Worm (Caenorhabditis elegans) whole organism, young adult: Measurements from ENCODE around the gene F44E2.6.

Experiments used
- B0035.1 ChIP-seq: sonication (generic microtip); optimal IDR thresholded peaks from 2 replicates; lab custom pipeline; 2016; ENCODE audit warnings: missing genetic modification characterization, mild to moderate bottlenecking, missing compliant biosample characterization, missing genotype, missing genetic modification reagents
- B0336.3 ChIP-seq: fragments of 200-800 bp; sonication (Bioruptor generic); IDR thresholded peaks from 2 replicates; pipeline ENCODE4 v1.3.6; 2022; ENCODE audit warnings: missing genetic modification characterization, missing compliant biosample characterization
- F10E7.11 ChIP-seq: sonication (generic microtip); optimal IDR thresholded peaks from 2 replicates; lab custom pipeline; 2017; ENCODE audit warnings: mild to moderate bottlenecking, missing genetic modification characterization, moderate library complexity, missing compliant biosample characterization
- F22D6.2 ChIP-seq: sonication (generic microtip); optimal IDR thresholded peaks from 2 replicates; lab custom pipeline; 2016; ENCODE audit warnings: mild to moderate bottlenecking, missing genetic modification characterization, missing compliant biosample characterization
- F23B12.7 ChIP-seq: sonication (generic microtip); optimal IDR thresholded peaks from 2 replicates; lab custom pipeline; 2017; ENCODE audit warnings: missing genetic modification characterization, mild to moderate bottlenecking, missing compliant biosample characterization, antibody characterized with exemption, moderate library complexity; ENCODE audit not compliant: insufficient read depth
- F37B4.10 ChIP-seq: fragments of 200-800 bp; sonication (Bioruptor generic); IDR thresholded peaks from 2 replicates; pipeline ENCODE4 v1.3.6; 2022; ENCODE audit warnings: missing genetic modification characterization, missing compliant biosample characterization
- F49E8.2 ChIP-seq: sonication (generic microtip); optimal IDR thresholded peaks from 3 replicates; lab custom pipeline; 2017; ENCODE audit warnings: missing genetic modification characterization, mild to moderate bottlenecking, missing compliant biosample characterization, antibody characterized with exemption, moderate library complexity; ENCODE audit not compliant: insufficient read depth
- F57A8.1 ChIP-seq: fragments of 200-800 bp; sonication (Bioruptor generic); optimal IDR thresholded peaks from 2 replicates; lab custom pipeline; 2018; ENCODE audit warnings: mild to moderate bottlenecking, missing genetic modification characterization, moderate library complexity, missing compliant biosample characterization
- K11D2.4 ChIP-seq: fragments of 200-800 bp; sonication (Bioruptor generic); IDR thresholded peaks from 2 replicates; pipeline ENCODE4 v1.3.6; 2022; ENCODE audit warnings: missing genetic modification reagents, missing genetic modification characterization, missing compliant biosample characterization
- Y67H2A.10 ChIP-seq: fragments of 200-800 bp; sonication (Bioruptor generic); conservative IDR thresholded peaks from 2 replicates; pipeline ENCODE4 v1.3.6; 2022; ENCODE audit warnings: missing genetic modification reagents, missing genetic modification characterization, missing compliant biosample characterization
- ZK185.1 ChIP-seq: sonication (generic microtip); optimal IDR thresholded peaks from 2 replicates; lab custom pipeline; 2016; ENCODE audit warnings: mild to moderate bottlenecking, missing genetic modification characterization, missing compliant biosample characterization; ENCODE audit not compliant: poor library complexity, severe bottlenecking
- atf-7 ChIP-seq: sonication (generic microtip); optimal IDR thresholded peaks from 2 replicates; lab custom pipeline; 2017; ENCODE audit warnings: mild to moderate bottlenecking, missing genetic modification characterization, missing compliant biosample characterization
- athp-1 ChIP-seq: sonication (generic microtip); optimal IDR thresholded peaks from 2 replicates; lab custom pipeline; 2017; ENCODE audit warnings: mild to moderate bottlenecking, missing genetic modification characterization, missing compliant biosample characterization
- attf-5 ChIP-seq: fragments of 200-800 bp; sonication (Bioruptor generic); optimal IDR thresholded peaks from 2 replicates; lab custom pipeline; 2018; ENCODE audit warnings: mild to moderate bottlenecking, missing genetic modification characterization, missing compliant biosample characterization
- bed-1 ChIP-seq: fragments of 200-800 bp; sonication (Bioruptor generic); IDR thresholded peaks from 2 replicates; pipeline ENCODE4 v1.3.6; 2022; ENCODE audit warnings: missing genetic modification reagents, missing genetic modification characterization, missing compliant biosample characterization
- ccch-3 ChIP-seq: fragments of 200-800 bp; sonication (Bioruptor generic); optimal IDR thresholded peaks from 2 replicates; lab custom pipeline; 2018; ENCODE audit warnings: mild to moderate bottlenecking, missing genetic modification characterization, missing compliant biosample characterization
- cebp-1 ChIP-seq, 2 experiments: fragments of 200-800 bp in 1 of 2; sonication (Bioruptor generic) in 1 of 2; sonication (generic microtip) in 1 of 2; IDR thresholded peaks in 1 of 2; optimal IDR thresholded peaks in 1 of 2; 2 replicates each; pipeline versions ENCODE4 v1.3.6 to Lab custom; 2017 to 2022; ENCODE audit warnings: missing compliant biosample characterization in 2 of 2, missing genetic modification characterization in 2 of 2, mild to moderate bottlenecking in 1 of 2, missing genetic modification reagents in 1 of 2, moderate library complexity in 1 of 2
- ceh-100 ChIP-seq: fragments of 200-800 bp; sonication (Bioruptor generic); IDR thresholded peaks from 2 replicates; pipeline ENCODE4 v1.3.6; 2022; ENCODE audit warnings: missing genetic modification reagents, missing genetic modification characterization, missing compliant biosample characterization
- ceh-40 ChIP-seq: fragments of 200-800 bp; sonication (Bioruptor generic); IDR thresholded peaks from 2 replicates; pipeline ENCODE4 v1.3.6; 2022; ENCODE audit warnings: missing genetic modification characterization, missing compliant biosample characterization
- ceh-91 ChIP-seq: fragments of 200-800 bp; sonication (Bioruptor generic); IDR thresholded peaks from 2 replicates; pipeline ENCODE4 v1.3.6; 2022; ENCODE audit warnings: missing genetic modification reagents, missing genetic modification characterization, missing compliant biosample characterization
- egrh-3 ChIP-seq: fragments of 200-800 bp; sonication (Bioruptor generic); IDR thresholded peaks from 2 replicates; pipeline ENCODE4 v1.3.6; 2022; ENCODE audit warnings: missing genetic modification reagents, missing genetic modification characterization, missing compliant biosample characterization
- ets-4 ChIP-seq: fragments of 200-800 bp; sonication (Bioruptor generic); optimal IDR thresholded peaks from 2 replicates; lab custom pipeline; 2018; ENCODE audit warnings: mild to moderate bottlenecking, missing genetic modification characterization, missing compliant biosample characterization
- hlh-26 ChIP-seq: fragments of 200-800 bp; sonication (Bioruptor generic); conservative IDR thresholded peaks from 2 replicates; pipeline ENCODE4 v1.3.6; 2022; ENCODE audit warnings: missing genetic modification reagents, missing genetic modification characterization, missing compliant biosample characterization
- hmg-1.2 ChIP-seq: fragments of 200-800 bp; sonication (Bioruptor generic); IDR thresholded peaks from 2 replicates; pipeline ENCODE4 v1.3.6; 2022; ENCODE audit warnings: missing genetic modification reagents, missing genetic modification characterization, missing compliant biosample characterization
- hrde-1 ChIP-seq: sonication (generic microtip); optimal IDR thresholded peaks from 2 replicates; lab custom pipeline; 2016; ENCODE audit warnings: missing genetic modification characterization, mild to moderate bottlenecking, missing compliant biosample characterization, moderate library complexity, missing genotype, missing genetic modification reagents, borderline replicate concordance
- let-526 ChIP-seq: fragments of 200-800 bp; sonication (Bioruptor generic); IDR thresholded peaks from 2 replicates; pipeline ENCODE4 v1.3.6; 2022; ENCODE audit warnings: missing genetic modification reagents, missing genetic modification characterization, missing compliant biosample characterization
- lin-54 ChIP-seq: fragments of 200-800 bp; sonication (Bioruptor generic); optimal IDR thresholded peaks from 2 replicates; lab custom pipeline; 2018; ENCODE audit warnings: mild to moderate bottlenecking, missing genetic modification characterization, missing compliant biosample characterization
- madf-10 ChIP-seq: sonication (generic microtip); optimal IDR thresholded peaks from 2 replicates; lab custom pipeline; 2016; ENCODE audit warnings: mild to moderate bottlenecking, missing genetic modification characterization, missing compliant biosample characterization
- madf-6 ChIP-seq: fragments of 200-800 bp; sonication (Bioruptor generic); IDR thresholded peaks from 2 replicates; pipeline ENCODE4 v1.3.6; 2022; ENCODE audit warnings: missing genetic modification reagents, missing genetic modification characterization, missing compliant biosample characterization
- mcd-1 ChIP-seq: fragments of 200-800 bp; sonication (Bioruptor generic); IDR thresholded peaks from 2 replicates; pipeline ENCODE4 v1.3.6; 2022; ENCODE audit warnings: missing genetic modification reagents, missing genetic modification characterization, missing compliant biosample characterization
- mes-4 ChIP-seq: sonication (generic microtip); optimal IDR thresholded peaks from 2 replicates; lab custom pipeline; 2016; ENCODE audit warnings: missing genotype, missing genetic modification characterization, missing compliant biosample characterization
- nfya-1 ChIP-seq: sonication (generic microtip); optimal IDR thresholded peaks from 2 replicates; lab custom pipeline; 2017; ENCODE audit warnings: antibody characterized with exemption, missing compliant biosample characterization, missing genetic modification characterization, borderline replicate concordance; ENCODE audit not compliant: insufficient read depth
- nfya-2 ChIP-seq: fragments of 200-800 bp; sonication (Bioruptor generic); IDR thresholded peaks from 2 replicates; pipeline ENCODE4 v1.3.6; 2022; ENCODE audit warnings: missing genetic modification reagents, missing genetic modification characterization, missing compliant biosample characterization
- nfyb-1 ChIP-seq: fragments of 200-800 bp; sonication (Bioruptor generic); IDR thresholded peaks from 2 replicates; pipeline ENCODE4 v1.3.6; 2022; ENCODE audit warnings: missing genetic modification reagents, missing genetic modification characterization, missing compliant biosample characterization
- nhr-80 ChIP-seq: sonication (generic microtip); optimal IDR thresholded peaks from 2 replicates; lab custom pipeline; 2016; ENCODE audit warnings: missing genetic modification characterization, missing compliant biosample characterization
- rcor-1 ChIP-seq: fragments of 200-800 bp; sonication (Bioruptor generic); IDR thresholded peaks from 2 replicates; pipeline ENCODE4 v1.3.6; 2022; ENCODE audit warnings: missing genetic modification reagents, missing genetic modification characterization, missing compliant biosample characterization
- snpc-1.3 ChIP-seq: sonication (generic microtip); optimal IDR thresholded peaks from 2 replicates; lab custom pipeline; 2017; ENCODE audit warnings: missing genetic modification characterization, mild to moderate bottlenecking, missing compliant biosample characterization, antibody characterized with exemption, moderate library complexity, missing genotype, missing genetic modification reagents; ENCODE audit not compliant: insufficient read depth
- snpc-4 ChIP-seq, 5 experiments: fragments of 150-350 bp in 1 of 5; sonication (generic microtip) in 4 of 5; optimal IDR thresholded peaks; 2 replicates each; lab custom pipeline; 2014 to 2018; ENCODE audit warnings: missing genetic modification characterization in 5 of 5, missing biosample characterization in 3 of 5, antibody characterized with exemption in 2 of 5, mild to moderate bottlenecking in 2 of 5, missing compliant biosample characterization in 2 of 5, missing genotype in 2 of 5, moderate library complexity in 2 of 5, missing genetic modification reagents in 1 of 5
- zfh-2 ChIP-seq: fragments of 200-800 bp; sonication (Bioruptor generic); conservative IDR thresholded peaks from 2 replicates; pipeline ENCODE4 v1.3.6; 2022; ENCODE audit warnings: missing genetic modification reagents, missing genetic modification characterization, missing compliant biosample characterization
- ztf-18 ChIP-seq: sonication (generic microtip); optimal IDR thresholded peaks from 2 replicates; lab custom pipeline; 2016; ENCODE audit warnings: missing genotype, mild to moderate bottlenecking, missing genetic modification characterization, missing compliant biosample characterization
- ztf-6 ChIP-seq: fragments of 200-800 bp; sonication (Bioruptor generic); IDR thresholded peaks from 2 replicates; pipeline ENCODE4 v1.3.6; 2022; ENCODE audit warnings: missing genetic modification reagents, missing genetic modification characterization, missing compliant biosample characterization

Gene F44E2.6

DNA sequence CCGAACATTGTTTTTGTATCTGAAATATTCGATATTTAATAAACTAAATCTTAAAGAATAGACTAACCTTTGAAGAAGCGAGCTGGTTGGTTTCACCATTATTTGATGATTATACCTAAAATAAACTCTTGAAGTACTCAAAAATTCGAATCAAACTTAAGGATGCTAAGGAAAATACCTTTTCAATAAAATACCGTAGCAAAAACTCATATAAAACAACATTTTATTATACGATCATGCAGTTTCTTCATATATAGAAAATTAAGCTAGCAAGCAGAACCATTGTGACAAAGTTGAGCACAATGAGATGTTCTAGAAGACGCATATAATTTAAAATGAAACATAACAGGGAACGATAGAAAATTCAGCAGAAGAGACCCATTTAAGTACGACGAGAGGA, 3.4 kb upstream of the F44E2.6 start, which contains the start of gene F44E2.7:
Gene F44E2.7 (minus strand): TSS at position 101 of the 400 bp plus-strand sequence.
- TF ChIP-seq zfh-2 (GFP tag; lab: Robert Waterston, UW): no peak
- no peak for TF ChIP-seq bed-1 (GFP tag; lab: Robert Waterston, UW)
- TF ChIP-seq madf-10 (tag; lab: Kevin White, UChicago): no peak
- no peak for TF ChIP-seq ets-4 (GFP tag; lab: Kevin White, UChicago)
- no peak for TF ChIP-seq let-526
- no peak for TF ChIP-seq hrde-1 (tag; lab: Kevin White, UChicago)
- no peak for TF ChIP-seq ceh-91 (GFP tag; lab: Robert Waterston, UW)
- TF ChIP-seq nfya-1 (tag; lab: Kevin White, UChicago): no peak
- no peak for TF ChIP-seq egrh-3
- no peak for TF ChIP-seq F49E8.2 (tag; lab: Kevin White, UChicago)
- TF ChIP-seq F22D6.2 (tag; lab: Kevin White, UChicago): no peak
- TF ChIP-seq B0035.1 (tag; lab: Kevin White, UChicago): no peak
- no peak for TF ChIP-seq mes-4
- no peak for TF ChIP-seq nfya-2 (GFP tag; lab: Robert Waterston, UW)
- no peak for TF ChIP-seq atf-7 (tag; lab: Kevin White, UChicago)

DNA sequence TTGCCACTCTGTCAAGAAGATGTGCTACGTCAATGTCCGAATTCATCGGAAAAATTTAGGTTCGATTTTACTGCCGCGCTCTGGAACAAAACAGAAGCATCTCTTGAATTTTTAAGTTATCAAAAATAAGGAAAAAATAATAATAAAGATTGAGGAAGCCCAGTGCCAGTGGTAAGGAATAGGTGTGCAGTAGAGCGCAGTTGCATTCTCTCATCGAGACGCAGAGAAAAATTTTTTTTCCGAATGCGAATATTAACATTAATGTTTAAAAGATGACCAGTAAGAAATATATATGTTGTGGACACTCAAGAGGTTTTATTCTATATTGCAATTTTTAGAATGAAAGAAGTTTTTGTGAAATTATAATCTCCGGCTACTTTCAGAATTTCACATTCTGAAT, 2.7 kb upstream of the F44E2.6 start:
- TF ChIP-seq ZK185.1 (tag; lab: Kevin White, UChicago): no peak
- no peak for TF ChIP-seq F10E7.11 (tag; lab: Kevin White, UChicago)
- no peak for TF ChIP-seq ztf-6
- no peak for TF ChIP-seq mes-4
- TF ChIP-seq F23B12.7 (tag; lab: Kevin White, UChicago): no peak
- peak; percentile 38 for TF ChIP-seq ztf-18
- no peak for TF ChIP-seq F22D6.2 (tag; lab: Kevin White, UChicago)
- TF ChIP-seq ceh-100 (GFP tag; lab: Robert Waterston, UW): no peak
- TF ChIP-seq attf-5 (GFP tag; lab: Kevin White, UChicago): peak; percentile 37
- peak; percentile 89 for TF ChIP-seq mcd-1 (GFP tag; lab: Robert Waterston, UW)
- no peak for TF ChIP-seq rcor-1 (GFP tag; lab: Robert Waterston, UW)
- TF ChIP-seq hlh-26 (GFP tag; lab: Robert Waterston, UW): no peak
- TF ChIP-seq hmg-1.2 (GFP tag; lab: Robert Waterston, UW): peak; percentile 30; the same call in 1 of the 2 replicates
- TF ChIP-seq madf-6 (GFP tag; lab: Robert Waterston, UW): peak; percentile 30; the same call in 1 of the 2 replicates
- no peak for TF ChIP-seq F37B4.10 (GFP tag; lab: Robert Waterston, UW)
- no peak for TF ChIP-seq snpc-4 (GFP tag; optimal IDR thresholded peaks at IDR 0.05; lab: Kevin White, UChicago)
- peak in 1 of 4 experiments; percentile 27 for TF ChIP-seq snpc-4 (tag; optimal IDR thresholded peaks at IDR 0.05; lab: Kevin White, UChicago)
- no peak for TF ChIP-seq nhr-80 (tag; lab: Kevin White, UChicago)
- TF ChIP-seq cebp-1 (GFP tag; IDR thresholded peaks at IDR 0.05; lab: Robert Waterston, UW): no peak
- TF ChIP-seq cebp-1 (tag; optimal IDR thresholded peaks at IDR 0.05; lab: Kevin White, UChicago): no peak

DNA sequence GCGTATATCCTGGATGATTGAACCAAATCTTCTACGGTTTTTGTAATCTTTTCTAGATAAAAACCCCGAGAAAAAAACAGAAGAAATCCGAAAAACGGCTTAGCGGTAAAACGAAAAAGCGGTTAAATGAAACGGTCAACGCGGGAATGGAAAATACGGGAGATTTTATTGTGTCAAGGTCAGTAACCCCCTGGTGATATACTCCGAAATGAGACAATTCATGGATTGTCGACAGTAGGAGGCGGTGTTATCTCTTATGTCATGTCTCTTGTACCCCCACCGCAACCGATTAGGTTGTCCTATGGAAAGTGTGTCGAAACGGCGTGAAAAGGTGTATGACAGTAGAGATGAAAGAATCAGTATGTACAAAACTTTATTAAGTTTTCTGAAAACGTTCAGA, 877 bp downstream of the F44E2.6 start:
- TF ChIP-seq ceh-40 (GFP tag; lab: Robert Waterston, UW) (no peak), K11D2.4 (GFP tag; lab: Robert Waterston, UW) (no peak), nfyb-1 (GFP tag; lab: Robert Waterston, UW) (no peak), snpc-1.3 (tag; lab: Kevin White, UChicago) (no peak), ccch-3 (no peak), Y67H2A.10 (GFP tag; lab: Robert Waterston, UW) (no peak), F57A8.1 (GFP tag; lab: Kevin White, UChicago) (no peak), lin-54 (GFP tag; lab: Kevin White, UChicago) (no peak), athp-1 (tag; lab: Kevin White, UChicago) (no peak), atf-7 (tag; lab: Kevin White, UChicago) (no peak), B0336.3 (GFP tag; lab: Robert Waterston, UW) (no peak), zfh-2 (GFP tag; lab: Robert Waterston, UW) (no peak), F37B4.10 (GFP tag; lab: Robert Waterston, UW) (no peak)
